Fruit fly (Drosophila melanogaster): ENCODE measurements around the gene X11Lbeta.

The X11Lbeta gene

DNA sequence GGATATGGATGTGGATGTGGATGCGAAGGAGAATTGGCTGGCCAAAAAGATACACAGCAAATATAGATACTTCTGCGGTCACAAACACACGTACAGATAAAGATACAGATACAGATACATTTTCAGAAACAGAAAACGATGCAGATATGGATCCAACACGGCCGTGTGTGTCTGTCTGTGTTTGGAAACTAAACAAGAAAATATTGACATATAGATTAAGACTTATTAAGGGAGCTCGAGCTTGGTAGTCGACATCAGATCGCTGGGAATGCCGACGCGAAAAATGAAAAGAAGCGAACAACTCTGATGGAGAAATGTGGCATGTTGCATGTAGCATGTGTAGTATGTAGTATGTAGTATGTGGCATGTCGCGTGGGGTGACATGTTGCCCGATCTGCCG is 45.5 kb upstream of the X11Lbeta start (continued):
- no peak for TF ChIP-seq tin (GFP tag; optimal IDR thresholded peaks at IDR 0.05)
- no peak for TF ChIP-seq CG8944 (GFP tag; optimal IDR thresholded peaks at IDR 0.05)
- no peak for TF ChIP-seq sug (tag; optimal IDR thresholded peaks at IDR 0.05)
- no peak for TF ChIP-seq CG9797 (GFP tag; optimal IDR thresholded peaks at IDR 0.05)
- TF ChIP-seq mam (GFP tag; optimal IDR thresholded peaks at IDR 0.05), result no peak
- TF ChIP-seq CG12071 (GFP tag; optimal IDR thresholded peaks at IDR 0.05), result peak; percentile 53
- peak; percentile 65 for TF ChIP-seq CG33557 (GFP tag; optimal IDR thresholded peaks at IDR 0.05)
- TF ChIP-seq esg (GFP tag; conservative IDR thresholded peaks at IDR 0.05), result no peak
- peak; percentile 19 for TF ChIP-seq Fer1 (GFP tag; optimal IDR thresholded peaks at IDR 0.05)
- TF ChIP-seq NC2β (GFP tag; optimal IDR thresholded peaks at IDR 0.05), result no peak
- TF ChIP-seq CG8924 (tag; optimal IDR thresholded peaks at IDR 0.05), result peak; percentile 4
- peak; percentile 41 for TF ChIP-seq org-1 (GFP tag; optimal IDR thresholded peaks at IDR 0.05)
- no peak for TF ChIP-seq CG11456 (GFP tag; IDR thresholded peaks at IDR 0.05)
- 0 out of 2 replicates have a peak, but pooled peaks have one; percentile 11 for TF ChIP-seq wor (GFP tag; IDR thresholded peaks at IDR 0.05)
- peak; percentile 40 for TF ChIP-seq CG18619 (GFP tag; optimal IDR thresholded peaks at IDR 0.05)
- no peak for TF ChIP-seq CG17186 (GFP tag; optimal IDR thresholded peaks at IDR 0.05)
- no peak for TF ChIP-seq dysf (GFP tag; IDR thresholded peaks at IDR 0.05)
- TF ChIP-seq CG1529 (GFP tag; optimal IDR thresholded peaks at IDR 0.05), result peak; percentile 49
- no peak for TF ChIP-seq HLH4C (GFP tag; IDR thresholded peaks at IDR 0.05; ENCODE audit: partially characterized antibody)
- peak; percentile 47 for TF ChIP-seq CG18599 (GFP tag; optimal IDR thresholded peaks at IDR 0.05)
- no peak for TF ChIP-seq CG4360 (GFP tag; IDR thresholded peaks at IDR 0.05)
- TF ChIP-seq YL-1 (GFP tag; optimal IDR thresholded peaks at IDR 0.05), result no peak
- no peak for TF ChIP-seq CG9932 (GFP tag; IDR thresholded peaks at IDR 0.05)
- no peak for TF ChIP-seq pan (optimal IDR thresholded peaks at IDR 0.05)
- no peak for TF ChIP-seq pan (GFP tag; optimal IDR thresholded peaks at IDR 0.05 in 1 of 2, IDR thresholded peaks at IDR 0.05 in 1 of 2)
- no peak for TF ChIP-seq CG5953 (GFP tag; IDR thresholded peaks at IDR 0.05)
- no peak for TF ChIP-seq vvl (GFP tag; IDR thresholded peaks at IDR 0.05)
- peak; percentile 3 for TF ChIP-seq CG17385 (GFP tag; optimal IDR thresholded peaks at IDR 0.05)
- peak; percentile 62 for TF ChIP-seq CG3407 (GFP tag; optimal IDR thresholded peaks at IDR 0.05)
- no peak for TF ChIP-seq CG10321 (GFP tag; IDR thresholded peaks at IDR 0.05)
- no peak for TF ChIP-seq CG18476 (GFP tag; optimal IDR thresholded peaks at IDR 0.05)
- no peak for TF ChIP-seq Dad (GFP tag; optimal IDR thresholded peaks at IDR 0.05)
- TF ChIP-seq CG9876 (GFP tag; optimal IDR thresholded peaks at IDR 0.05), result no peak
- TF ChIP-seq CG8765 (GFP tag; IDR thresholded peaks at IDR 0.05), result no peak
- TF ChIP-seq CG17912 (GFP tag; optimal IDR thresholded peaks at IDR 0.05), result peak; percentile 29
- TF ChIP-seq ems (GFP tag; optimal IDR thresholded peaks at IDR 0.05), result no peak
- TF ChIP-seq lbe (GFP tag; optimal IDR thresholded peaks at IDR 0.05), result no peak
- no peak for TF ChIP-seq CG2120 (GFP tag; optimal IDR thresholded peaks at IDR 0.05)
- no peak for TF ChIP-seq ind (GFP tag; optimal IDR thresholded peaks at IDR 0.05)
- TF ChIP-seq CG30431 (GFP tag; optimal IDR thresholded peaks at IDR 0.05), result no peak
- peak; percentile 27 for TF ChIP-seq CG13296 (GFP tag; optimal IDR thresholded peaks at IDR 0.05)
- TF ChIP-seq CG12942 (GFP tag; optimal IDR thresholded peaks at IDR 0.05), result no peak
- TF ChIP-seq fd96Cb (tag; optimal IDR thresholded peaks at IDR 0.05), result no peak
- peak; percentile 23 for TF ChIP-seq CG15269 (tag; optimal IDR thresholded peaks at IDR 0.05)
- no peak for TF ChIP-seq dpn (GFP tag; optimal IDR thresholded peaks at IDR 0.05)
- no peak for TF ChIP-seq Hsf (GFP tag; optimal IDR thresholded peaks at IDR 0.05)
- no peak for TF ChIP-seq Antp (GFP tag; optimal IDR thresholded peaks at IDR 0.05)
- no peak for TF ChIP-seq Hmx (GFP tag; optimal IDR thresholded peaks at IDR 0.05)
- peak; percentile 56 for TF ChIP-seq gem (tag; optimal IDR thresholded peaks at IDR 0.05)
- no peak for TF ChIP-seq sob (GFP tag; IDR thresholded peaks at IDR 0.05)
- TF ChIP-seq CG12769 (tag; optimal IDR thresholded peaks at IDR 0.05), result peak; percentile 30
- no peak for TF ChIP-seq kah (GFP tag; optimal IDR thresholded peaks at IDR 0.05)
- no peak for TF ChIP-seq toy (GFP tag; IDR thresholded peaks at IDR 0.05)
